Worm (Caenorhabditis elegans): Measurements from ENCODE around the gene vps-60.
A peak's percentile ranks its signal among the peaks of the same experiment; 100 is the strongest.

DNA sequence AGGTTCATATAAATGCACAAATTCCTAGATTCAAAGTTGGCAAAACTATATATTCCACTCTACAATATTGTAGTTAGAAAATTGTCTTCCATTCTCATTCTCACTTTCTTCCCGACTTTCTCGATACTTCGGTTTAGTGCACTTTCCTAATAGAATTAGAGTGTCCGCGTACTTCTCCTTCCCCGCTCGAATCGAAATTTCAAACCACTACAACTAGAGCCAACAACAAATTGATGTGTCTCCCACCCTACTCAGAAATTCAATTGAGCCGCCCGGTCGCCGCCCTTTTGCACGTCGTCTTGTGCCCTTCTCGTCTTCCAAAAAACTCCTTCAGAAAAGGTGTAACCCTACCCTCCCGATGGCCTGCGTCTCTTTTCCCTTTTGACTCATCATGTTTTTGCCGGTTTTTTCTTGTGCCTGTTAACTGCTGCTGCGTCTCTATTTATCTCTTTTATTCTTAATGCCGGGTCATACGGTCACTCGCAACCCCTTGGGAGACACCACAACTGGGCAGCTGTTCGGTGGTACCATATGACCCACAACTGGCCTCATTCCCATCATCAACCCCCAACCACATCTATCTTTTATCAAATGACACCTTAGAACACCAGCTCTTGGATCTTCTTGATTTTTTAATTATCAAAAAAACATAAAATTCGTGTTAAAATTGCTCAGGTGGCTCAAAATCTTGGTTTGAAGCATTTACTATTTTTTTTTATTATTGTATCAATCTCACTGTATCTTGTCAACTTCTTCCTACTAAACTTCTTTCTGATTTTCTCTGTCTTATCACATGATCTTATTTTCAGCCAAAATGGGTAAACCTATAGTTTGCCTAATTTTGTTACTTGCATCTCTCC, 11.6 kb downstream of the vps-60 start, which contains the start of gene tag-196:
- TF ChIP-seq flt-1 (GFP tag; IDR thresholded peaks at IDR 0.05) (peak; percentile 43; the same call in 1 of the 2 replicates), ztf-23 (GFP tag; IDR thresholded peaks at IDR 0.05) (no peak), ref-1 (GFP tag; conservative IDR thresholded peaks at IDR 0.05) (no peak), T22C8.4 (GFP tag; IDR thresholded peaks at IDR 0.05) (no peak), cog-1 (tag; optimal IDR thresholded peaks at IDR 0.05) (no peak)

Data from whole organism, midembryonic.